Fruit fly (Drosophila melanogaster): ENCODE measurements around the gene CG34293.

DNA sequence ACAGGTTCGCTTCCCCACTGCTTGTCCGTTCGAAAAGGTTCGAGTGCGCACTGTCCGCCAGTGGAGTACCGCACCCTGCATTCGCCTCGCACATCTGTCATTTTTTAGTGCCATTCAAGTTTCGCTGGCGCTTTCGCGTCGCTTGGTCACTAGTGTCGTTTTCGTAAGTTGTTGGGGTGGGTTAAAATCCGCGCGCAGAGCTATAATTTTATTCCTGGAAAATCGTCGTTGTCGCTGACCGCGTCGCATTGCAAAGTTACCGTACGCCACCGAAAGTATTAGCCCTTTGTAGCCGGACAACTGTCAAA lies 13.9 kb downstream of the CG34293 start, which contains the start of gene Men-b:
- TF ChIP-seq Sox15 (GFP tag; optimal IDR thresholded peaks at IDR 0.05), result no peak
- TF ChIP-seq CG11762 (GFP tag; optimal IDR thresholded peaks at IDR 0.05; ENCODE audit: insufficient read depth), result no peak
- TF ChIP-seq Ets21C (GFP tag; optimal IDR thresholded peaks at IDR 0.05), result no peak
- TF ChIP-seq Sox102F (GFP tag; optimal IDR thresholded peaks at IDR 0.05), result no peak
- TF ChIP-seq CG16779 (tag; optimal IDR thresholded peaks at IDR 0.05), result no peak
- no peak for TF ChIP-seq eg (GFP tag; IDR thresholded peaks at IDR 0.05)
- TF ChIP-seq salr (GFP tag; optimal IDR thresholded peaks at IDR 0.05), result no peak
- no peak for TF ChIP-seq CG31627 (GFP tag; optimal IDR thresholded peaks at IDR 0.05)
- no peak for TF ChIP-seq Hr39 (GFP tag; optimal IDR thresholded peaks at IDR 0.05)
- TF ChIP-seq CG10669 (GFP tag; optimal IDR thresholded peaks at IDR 0.05), result no peak

All from whole organism, prepupa.